Worm (Caenorhabditis elegans) whole organism, L1 larva: ENCODE measurements around the gene abu-14.

ENCODE experiments used
- C04F5.9 ChIP-seq: sonication (generic microtip); optimal IDR thresholded peaks from 2 replicates; lab custom pipeline; 2016; ENCODE audit warnings: missing genetic modification characterization, missing compliant biosample characterization
- F16B12.6 ChIP-seq: fragments of 150-350 bp; optimal IDR thresholded peaks from 2 replicates; lab custom pipeline; 2014; ENCODE audit warnings: missing biosample characterization, missing genetic modification characterization
- alr-1 ChIP-seq: fragments of 200-800 bp; sonication (Bioruptor generic); optimal IDR thresholded peaks from 2 replicates; lab custom pipeline; 2018; ENCODE audit warnings: borderline replicate concordance, mild to moderate bottlenecking, missing genetic modification characterization, missing compliant biosample characterization
- aly-2 ChIP-seq: fragments of 150-350 bp; optimal IDR thresholded peaks from 2 replicates; lab custom pipeline; 2014; ENCODE audit warnings: missing biosample characterization, missing genetic modification characterization
- ama-1 ChIP-seq: fragments of 150-350 bp; optimal IDR thresholded peaks from 2 replicates; lab custom pipeline; 2014
- blmp-1 ChIP-seq: fragments of 150-350 bp; optimal IDR thresholded peaks from 2 replicates; lab custom pipeline; 2014; ENCODE audit warnings: missing biosample characterization, missing genetic modification characterization
- ceh-63 ChIP-seq: fragments of 200-800 bp; sonication (Bioruptor generic); optimal IDR thresholded peaks from 2 replicates; lab custom pipeline; 2018; ENCODE audit warnings: mild to moderate bottlenecking, missing genetic modification characterization, missing compliant biosample characterization
- ceh-8 ChIP-seq: fragments of 200-800 bp; sonication (Bioruptor generic); optimal IDR thresholded peaks from 2 replicates; lab custom pipeline; 2018; ENCODE audit warnings: mild to moderate bottlenecking, missing genetic modification characterization, moderate library complexity, missing compliant biosample characterization
- ces-1 ChIP-seq: fragments of 150-350 bp; optimal IDR thresholded peaks from 2 replicates; lab custom pipeline; 2014; ENCODE audit warnings: missing biosample characterization, missing genetic modification reagents, missing genetic modification characterization
- efl-1 ChIP-seq, 4 experiments: fragments of 150-350 bp; optimal IDR thresholded peaks in 3 of 4; peaks in 1 of 4; 1 replicate in 1 of 4; 2 replicates in 3 of 4; lab custom pipeline; 2014; ENCODE audit warnings: missing biosample characterization in 2 of 4, missing genetic modification characterization in 2 of 4, missing genetic modification reagents in 2 of 4
- efl-3 ChIP-seq: fragments of 200-800 bp; sonication (Bioruptor generic); optimal IDR thresholded peaks from 2 replicates; lab custom pipeline; 2018; ENCODE audit warnings: mild to moderate bottlenecking, missing genetic modification characterization, missing compliant biosample characterization
- egl-13 ChIP-seq: sonication (generic microtip); optimal IDR thresholded peaks from 2 replicates; lab custom pipeline; 2016; ENCODE audit warnings: missing genotype, missing genetic modification reagents, missing genetic modification characterization, missing compliant biosample characterization
- egl-27 ChIP-seq, 2 experiments: fragments of 150-350 bp in 1 of 2; sonication (generic microtip); optimal IDR thresholded peaks; 3 replicates each; lab custom pipeline; 2017 to 2018; ENCODE audit warnings: missing biosample characterization in 2 of 2, missing genetic modification characterization in 2 of 2, missing genetic modification reagents in 2 of 2
- elt-2 ChIP-seq: sonication (generic microtip); optimal IDR thresholded peaks from 2 replicates; lab custom pipeline; 2016; ENCODE audit warnings: missing genetic modification characterization, mild to moderate bottlenecking, inconsistent platforms, missing compliant biosample characterization, missing genetic modification reagents
- elt-3 ChIP-seq, 6 experiments: fragments of 150-350 bp in 1 of 6; sonication (generic microtip); optimal IDR thresholded peaks; 2 replicates each; lab custom pipeline; 2017 to 2018; ENCODE audit warnings: missing biosample characterization in 6 of 6, missing genetic modification characterization in 6 of 6, inconsistent platforms in 1 of 6
- fkh-8 ChIP-seq: sonication (generic microtip); optimal IDR thresholded peaks from 2 replicates; lab custom pipeline; 2016; ENCODE audit warnings: mild to moderate bottlenecking, missing genetic modification characterization, missing compliant biosample characterization
- grh-1 ChIP-seq: fragments of 200-800 bp; sonication (Bioruptor generic); IDR thresholded peaks from 2 replicates; pipeline ENCODE4 v1.3.6; 2022; ENCODE audit warnings: missing genetic modification reagents, missing genetic modification characterization, missing compliant biosample characterization
- hlh-4 ChIP-seq: sonication (generic microtip); optimal IDR thresholded peaks from 2 replicates; lab custom pipeline; 2016; ENCODE audit warnings: mild to moderate bottlenecking, missing genetic modification characterization, missing compliant biosample characterization
- hpl-2 ChIP-seq: fragments of 150-350 bp; optimal IDR thresholded peaks from 2 replicates; lab custom pipeline; 2014; ENCODE audit warnings: missing biosample characterization, missing genetic modification reagents, missing genetic modification characterization
- jun-1 ChIP-seq: fragments of 150-350 bp; optimal IDR thresholded peaks from 2 replicates; lab custom pipeline; 2014; ENCODE audit warnings: missing biosample characterization, missing genetic modification reagents, missing genetic modification characterization
- lin-13 ChIP-seq: fragments of 150-350 bp; optimal IDR thresholded peaks from 2 replicates; lab custom pipeline; 2014; ENCODE audit warnings: missing biosample characterization, missing genetic modification reagents, missing genetic modification characterization
- lin-14 ChIP-seq: fragments of 200-800 bp; sonication (Bioruptor generic); optimal IDR thresholded peaks from 2 replicates; lab custom pipeline; 2018; ENCODE audit warnings: mild to moderate bottlenecking, missing genetic modification characterization, moderate library complexity, missing compliant biosample characterization
- lin-15B ChIP-seq: fragments of 150-350 bp; sonication (generic microtip); optimal IDR thresholded peaks from 3 replicates; lab custom pipeline; 2014; ENCODE audit warnings: missing biosample characterization, missing genetic modification characterization
- lin-35 ChIP-seq, 2 experiments: fragments of 150-350 bp; optimal IDR thresholded peaks; 2 replicates each; lab custom pipeline; 2014; ENCODE audit warnings: missing biosample characterization in 2 of 2, missing genetic modification characterization in 2 of 2, missing genetic modification reagents in 2 of 2
- lin-39 ChIP-seq: fragments of 150-350 bp; optimal IDR thresholded peaks from 2 replicates; lab custom pipeline; 2014; ENCODE audit warnings: missing biosample characterization, missing genetic modification reagents, missing genetic modification characterization
- lir-3 ChIP-seq: sonication (generic microtip); optimal IDR thresholded peaks from 2 replicates; lab custom pipeline; 2016; ENCODE audit warnings: mild to moderate bottlenecking, missing genetic modification characterization, moderate library complexity, missing compliant biosample characterization; ENCODE audit not compliant: poor library complexity
- mab-9 ChIP-seq: fragments of 200-800 bp; sonication (Bioruptor generic); IDR thresholded peaks from 2 replicates; pipeline ENCODE4 v1.3.6; 2022; ENCODE audit warnings: missing genetic modification reagents, missing genetic modification characterization, missing compliant biosample characterization
- mdl-1 ChIP-seq, 2 experiments: fragments of 150-350 bp; optimal IDR thresholded peaks; 2 replicates each; lab custom pipeline; 2014 to 2017; ENCODE audit warnings: missing biosample characterization in 2 of 2, missing genetic modification characterization in 2 of 2, inconsistent platforms in 1 of 2
- mep-1 ChIP-seq: fragments of 150-350 bp; optimal IDR thresholded peaks from 2 replicates; lab custom pipeline; 2014; ENCODE audit warnings: missing biosample characterization, missing genetic modification characterization
- nhr-12 ChIP-seq: sonication (generic microtip); optimal IDR thresholded peaks from 2 replicates; lab custom pipeline; 2017; ENCODE audit warnings: missing biosample characterization, missing genetic modification characterization
- nhr-19 ChIP-seq: fragments of 200-800 bp; sonication (Bioruptor generic); conservative IDR thresholded peaks from 2 replicates; pipeline ENCODE4 v1.3.6; 2022; ENCODE audit warnings: missing genetic modification characterization, missing compliant biosample characterization
- nhr-20 ChIP-seq: sonication (generic microtip); optimal IDR thresholded peaks from 2 replicates; lab custom pipeline; 2016; ENCODE audit warnings: mild to moderate bottlenecking, missing genetic modification characterization, missing compliant biosample characterization
- nhr-237 ChIP-seq: fragments of 150-350 bp; optimal IDR thresholded peaks from 2 replicates; lab custom pipeline; 2014; ENCODE audit warnings: missing biosample characterization, missing genetic modification characterization
- nhr-28 ChIP-seq: fragments of 150-350 bp; optimal IDR thresholded peaks from 2 replicates; lab custom pipeline; 2014; ENCODE audit warnings: missing biosample characterization, missing genetic modification characterization
- nhr-47 ChIP-seq: sonication (generic microtip); optimal IDR thresholded peaks from 2 replicates; lab custom pipeline; 2016; ENCODE audit warnings: mild to moderate bottlenecking, missing genetic modification characterization, moderate library complexity, missing compliant biosample characterization
- nhr-76 ChIP-seq: sonication (generic microtip); optimal IDR thresholded peaks from 2 replicates; lab custom pipeline; 2017; ENCODE audit warnings: missing biosample characterization, missing genetic modification characterization
- nhr-85 ChIP-seq: sonication (generic microtip); peaks from one replicate; lab custom pipeline; 2016; ENCODE audit warnings: missing genetic modification characterization, inconsistent platforms, missing compliant biosample characterization
- nhr-90 ChIP-seq: sonication (generic microtip); optimal IDR thresholded peaks from 2 replicates; lab custom pipeline; 2016; ENCODE audit warnings: mild to moderate bottlenecking, missing genetic modification characterization, missing compliant biosample characterization; ENCODE audit not compliant: poor library complexity
- pqm-1 ChIP-seq: sonication (generic microtip); optimal IDR thresholded peaks from 3 replicates; lab custom pipeline; 2017; ENCODE audit warnings: missing biosample characterization, missing genetic modification characterization
- rnt-1 ChIP-seq: sonication (generic microtip); optimal IDR thresholded peaks from 2 replicates; lab custom pipeline; 2016; ENCODE audit warnings: mild to moderate bottlenecking, missing genetic modification characterization, moderate library complexity, missing compliant biosample characterization
- skn-1 ChIP-seq: fragments of 150-350 bp; optimal IDR thresholded peaks from 2 replicates; lab custom pipeline; 2014; ENCODE audit warnings: missing biosample characterization, missing genetic modification characterization
- snpc-4 ChIP-seq: fragments of 150-350 bp; optimal IDR thresholded peaks from 2 replicates; lab custom pipeline; 2014; ENCODE audit warnings: missing biosample characterization, missing genetic modification characterization
- snu-23 ChIP-seq: sonication (generic microtip); optimal IDR thresholded peaks from 2 replicates; lab custom pipeline; 2016; ENCODE audit warnings: missing genetic modification characterization, missing compliant biosample characterization
- swsn-7 ChIP-seq: sonication (generic microtip); optimal IDR thresholded peaks from 2 replicates; lab custom pipeline; 2016; ENCODE audit warnings: missing genetic modification characterization, missing compliant biosample characterization
- tbx-2 ChIP-seq: sonication (generic microtip); optimal IDR thresholded peaks from 2 replicates; lab custom pipeline; 2016; ENCODE audit warnings: missing genetic modification characterization, missing compliant biosample characterization
- tlp-1 ChIP-seq: fragments of 150-350 bp; optimal IDR thresholded peaks from 2 replicates; lab custom pipeline; 2014; ENCODE audit warnings: missing biosample characterization, missing genetic modification characterization
- unc-130 ChIP-seq: fragments of 150-350 bp; optimal IDR thresholded peaks from 2 replicates; lab custom pipeline; 2017; ENCODE audit warnings: missing biosample characterization, missing genetic modification characterization, inconsistent platforms
- unc-30 ChIP-seq: sonication (generic microtip); optimal IDR thresholded peaks from 2 replicates; lab custom pipeline; 2017; ENCODE audit warnings: missing biosample characterization, missing genetic modification characterization
- unc-62 ChIP-seq: fragments of 150-350 bp; optimal IDR thresholded peaks from 2 replicates; lab custom pipeline; 2014; ENCODE audit warnings: missing biosample characterization, missing genetic modification reagents, missing genetic modification characterization
- unc-86 ChIP-seq: sonication (generic microtip); optimal IDR thresholded peaks from 2 replicates; lab custom pipeline; 2016; ENCODE audit warnings: missing genetic modification characterization, missing compliant biosample characterization
- vab-15 ChIP-seq: sonication (generic microtip); optimal IDR thresholded peaks from 2 replicates; lab custom pipeline; 2017; ENCODE audit warnings: missing genotype, mild to moderate bottlenecking, missing genetic modification characterization, missing compliant biosample characterization
- zag-1 ChIP-seq: fragments of 150-350 bp; optimal IDR thresholded peaks from 2 replicates; lab custom pipeline; 2014; ENCODE audit warnings: missing biosample characterization, missing genetic modification characterization
- zip-4 ChIP-seq: fragments of 200-800 bp; sonication (Bioruptor generic); optimal IDR thresholded peaks from 2 replicates; lab custom pipeline; 2018; ENCODE audit warnings: mild to moderate bottlenecking, missing genetic modification characterization, moderate library complexity, missing compliant biosample characterization

abu-14 gene

ce11 chrII:9261931-9262562 lies 35.0 kb upstream of the abu-14 start, which contains the start of gene aqp-2:
Gene aqp-2 (minus strand): TSS chrII:9261981.
- TF ChIP-seq lin-14 (GFP tag; lab: Kevin White, UChicago) (peak; percentile 90), zag-1 (tag; lab: Kevin White, UChicago) (no peak), nhr-12 (tag; lab: Kevin White, UChicago) (no peak), mdl-1 (tag; optimal IDR thresholded peaks at IDR 0.05; lab: Kevin White, UChicago) (no peak), unc-86 (tag; lab: Kevin White, UChicago) (no peak), lin-13 (no peak), C04F5.9 (peak; percentile 15), unc-62 (GFP tag; lab: Kevin White, UChicago) (no peak), nhr-20 (tag; lab: Kevin White, UChicago) (peak; percentile 74), rnt-1 (tag; lab: Kevin White, UChicago) (peak; percentile 73), nhr-76 (tag; lab: Kevin White, UChicago) (no peak), lin-39 (tag; lab: Kevin White, UChicago) (peak; percentile 41), lin-35 (GFP tag; optimal IDR thresholded peaks at IDR 0.05; lab: Kevin White, UChicago) (no peak), zip-4 (GFP tag; lab: Kevin White, UChicago) (no peak), pqm-1 (no peak), ceh-8 (no peak), egl-27 (tag; optimal IDR thresholded peaks at IDR 0.05; lab: Kevin White, UChicago) (no peak), hlh-4 (tag; lab: Kevin White, UChicago) (no peak), F16B12.6 (no peak), efl-3 (GFP tag; lab: Kevin White, UChicago) (no peak), efl-1 (optimal IDR thresholded peaks at IDR 0.05; lab: Kevin White, UChicago) (peak in 1 of 2 experiments; percentile 26), efl-1 (GFP tag; optimal IDR thresholded peaks at IDR 0.05 in 1 of 2; lab: Kevin White, UChicago) (no peak), tlp-1 (tag; lab: Kevin White, UChicago) (no peak), fkh-8 (tag; lab: Kevin White, UChicago) (no peak), grh-1 (no peak), ama-1 (no peak), nhr-19 (peak; percentile 67), vab-15 (tag; lab: Kevin White, UChicago) (no peak), lir-3 (tag; lab: Kevin White, UChicago) (no peak), lin-15B (tag; lab: Kevin White, UChicago) (no peak), unc-130 (tag; lab: Kevin White, UChicago) (peak; percentile 45), tbx-2 (tag; lab: Kevin White, UChicago) (peak; percentile 39), snu-23 (GFP tag; lab: Kevin White, UChicago) (peak; percentile 72), skn-1 (peak; percentile 9), elt-2 (tag; lab: Kevin White, UChicago) (no peak), mab-9 (GFP tag; lab: Robert Waterston, UW) (no peak), swsn-7 (tag; lab: Kevin White, UChicago) (peak; percentile 35), hpl-2 (no peak), ceh-63 (GFP tag; lab: Kevin White, UChicago) (no peak), mep-1 (tag; lab: Kevin White, UChicago) (peak; percentile 53), blmp-1 (tag; lab: Kevin White, UChicago) (peak; percentile 94), alr-1 (tag; lab: Kevin White, UChicago) (no peak), elt-3 (tag; optimal IDR thresholded peaks at IDR 0.05; lab: Kevin White, UChicago) (no peak), nhr-85 (tag; lab: Kevin White, UChicago) (peak; percentile 88), ces-1 (GFP tag; lab: Kevin White, UChicago) (no peak), aly-2 (tag; lab: Kevin White, UChicago) (no peak), snpc-4 (tag; lab: Kevin White, UChicago) (no peak), egl-13 (tag; lab: Kevin White, UChicago) (peak; percentile 22), nhr-47 (peak; percentile 30), nhr-237 (tag; lab: Kevin White, UChicago) (no peak), nhr-28 (tag; lab: Kevin White, UChicago) (no peak), jun-1 (tag; lab: Kevin White, UChicago) (no peak), nhr-90 (no peak), unc-30 (tag; lab: Kevin White, UChicago) (no peak)
